Fruit fly (Drosophila melanogaster): ENCODE results near the gene mRpL22.

The mRpL22 gene

dm6 chrX:16764955-16765354 is 18.8 kb upstream of the mRpL22 start:
- TF ChIP-seq brk (GFP tag; optimal IDR thresholded peaks at IDR 0.05) (no peak), GATAd (GFP tag; optimal IDR thresholded peaks at IDR 0.05) (no peak), CG9705 (GFP tag; optimal IDR thresholded peaks at IDR 0.05) (no peak), lola (GFP tag; optimal IDR thresholded peaks at IDR 0.05) (no peak), dl (GFP tag; optimal IDR thresholded peaks at IDR 0.05; ENCODE audit: insufficient read depth in 1 of 2, partially characterized antibody in 2 of 2) (no peak), jim (GFP tag; optimal IDR thresholded peaks at IDR 0.05) (no peak), Dfd (GFP tag; optimal IDR thresholded peaks at IDR 0.05) (no peak), Vsx2 (GFP tag; optimal IDR thresholded peaks at IDR 0.05; ENCODE audit: partially characterized antibody) (no peak), CrebA (GFP tag; optimal IDR thresholded peaks at IDR 0.05; ENCODE audit: borderline replicate concordance) (no peak), dsf (GFP tag; optimal IDR thresholded peaks at IDR 0.05; ENCODE audit: borderline replicate concordance) (no peak), woc (GFP tag; optimal IDR thresholded peaks at IDR 0.05) (peak; percentile 75), dmrt93B (GFP tag; optimal IDR thresholded peaks at IDR 0.05) (no peak), pan (optimal IDR thresholded peaks at IDR 0.05) (no peak), Hnf4 (GFP tag; optimal IDR thresholded peaks at IDR 0.05) (peak; percentile 19), sv (GFP tag; optimal IDR thresholded peaks at IDR 0.05) (no peak), N (GFP tag; optimal IDR thresholded peaks at IDR 0.05) (no peak), Hr83 (GFP tag; optimal IDR thresholded peaks at IDR 0.05; ENCODE audit: poor library complexity, severe bottlenecking) (no peak), ey (GFP tag; optimal IDR thresholded peaks at IDR 0.05) (peak; percentile 30), psq (GFP tag; optimal IDR thresholded peaks at IDR 0.05) (no peak), fru (GFP tag; optimal IDR thresholded peaks at IDR 0.05) (peak; percentile 60), sage (GFP tag; optimal IDR thresholded peaks at IDR 0.05) (no peak), Abd-B (GFP tag; optimal IDR thresholded peaks at IDR 0.05) (no peak), Myc (optimal IDR thresholded peaks at IDR 0.05) (no peak), h (GFP tag; optimal IDR thresholded peaks at IDR 0.05) (peak; percentile 42), HLH106 (tag; optimal IDR thresholded peaks at IDR 0.05) (peak; percentile 8), Jra (GFP tag; optimal IDR thresholded peaks at IDR 0.05) (no peak), br (GFP tag; optimal IDR thresholded peaks at IDR 0.05) (no peak), CG32264 (GFP tag; optimal IDR thresholded peaks at IDR 0.05) (no peak), Sp1 (GFP tag; optimal IDR thresholded peaks at IDR 0.05) (no peak), Rel (GFP tag; optimal IDR thresholded peaks at IDR 0.05) (no peak), Rel (tag; optimal IDR thresholded peaks at IDR 0.05) (no peak), rgr (GFP tag; optimal IDR thresholded peaks at IDR 0.05) (peak; percentile 0), Dif (GFP tag; optimal IDR thresholded peaks at IDR 0.05; ENCODE audit: partially characterized antibody) (no peak), usp (GFP tag; optimal IDR thresholded peaks at IDR 0.05) (no peak), Mio (GFP tag; optimal IDR thresholded peaks at IDR 0.05) (no peak), Hr78 (GFP tag; optimal IDR thresholded peaks at IDR 0.05) (no peak), foxo (GFP tag; optimal IDR thresholded peaks at IDR 0.05) (peak in 1 of 2 experiments; percentile 55), tai (GFP tag; optimal IDR thresholded peaks at IDR 0.05) (no peak), OdsH (GFP tag; optimal IDR thresholded peaks at IDR 0.05) (peak; percentile 20)

- TF ChIP-seq CG32264 (GFP tag; optimal IDR thresholded peaks at IDR 0.05) (no peak), Hr83 (GFP tag; optimal IDR thresholded peaks at IDR 0.05; ENCODE audit: poor library complexity, severe bottlenecking) (no peak), foxo (GFP tag; optimal IDR thresholded peaks at IDR 0.05) (peak in 1 of 2 experiments; percentile 11)
These were observed 17.9 kb upstream of the mRpL22 start for dm6 chrX:16765809-16766208.

dm6 chrX:16766868-16767431 is 16.8 kb upstream of the mRpL22 start:
- no peak for TF ChIP-seq Jra (GFP tag; optimal IDR thresholded peaks at IDR 0.05)
- TF ChIP-seq Dif (GFP tag; optimal IDR thresholded peaks at IDR 0.05; ENCODE audit: partially characterized antibody), result no peak
- TF ChIP-seq dsf (GFP tag; optimal IDR thresholded peaks at IDR 0.05; ENCODE audit: borderline replicate concordance), result no peak
- no peak for TF ChIP-seq GATAd (GFP tag; optimal IDR thresholded peaks at IDR 0.05)
- TF ChIP-seq Hnf4 (GFP tag; optimal IDR thresholded peaks at IDR 0.05), result no peak
- TF ChIP-seq h (GFP tag; optimal IDR thresholded peaks at IDR 0.05), result no peak
- TF ChIP-seq CG9705 (GFP tag; optimal IDR thresholded peaks at IDR 0.05), result no peak
- TF ChIP-seq ey (GFP tag; optimal IDR thresholded peaks at IDR 0.05), result no peak
- no peak for TF ChIP-seq Hr83 (GFP tag; optimal IDR thresholded peaks at IDR 0.05; ENCODE audit: poor library complexity, severe bottlenecking)
- no peak for TF ChIP-seq CG32264 (GFP tag; optimal IDR thresholded peaks at IDR 0.05)
- no peak for TF ChIP-seq sage (GFP tag; optimal IDR thresholded peaks at IDR 0.05)
- no peak for TF ChIP-seq OdsH (GFP tag; optimal IDR thresholded peaks at IDR 0.05)
- no peak for TF ChIP-seq brk (GFP tag; optimal IDR thresholded peaks at IDR 0.05)
- TF ChIP-seq tai (GFP tag; optimal IDR thresholded peaks at IDR 0.05), result no peak
- TF ChIP-seq usp (GFP tag; optimal IDR thresholded peaks at IDR 0.05), result no peak
